Worm (Caenorhabditis elegans) whole organism, late embryonic: ENCODE results near the gene M163.8.
A peak's percentile ranks its signal among the peaks of the same experiment; 100 is the strongest.

Experiments
- C08G9.2 ChIP-seq: sonication (generic microtip); optimal IDR thresholded peaks from 2 replicates; lab custom pipeline; 2016; ENCODE audit warnings: mild to moderate bottlenecking, missing genetic modification characterization, moderate library complexity, missing compliant biosample characterization
- C38D4.7 ChIP-seq: fragments of 200-800 bp; sonication (Bioruptor generic); optimal IDR thresholded peaks from 2 replicates; lab custom pipeline; 2018; ENCODE audit warnings: mild to moderate bottlenecking, missing genetic modification characterization, moderate library complexity, missing compliant biosample characterization
- F13H6.1 ChIP-seq: sonication (generic microtip); optimal IDR thresholded peaks from 2 replicates; lab custom pipeline; 2016; ENCODE audit warnings: missing genetic modification characterization, missing compliant biosample characterization
- K09A11.1 ChIP-seq: sonication (generic microtip); optimal IDR thresholded peaks from 2 replicates; lab custom pipeline; 2017; ENCODE audit warnings: antibody characterized with exemption, mild to moderate bottlenecking, missing genetic modification characterization, missing compliant biosample characterization; ENCODE audit not compliant: insufficient read depth
- T23F11.4 ChIP-seq: fragments of 200-800 bp; sonication (Bioruptor generic); optimal IDR thresholded peaks from 2 replicates; lab custom pipeline; 2018; ENCODE audit warnings: mild to moderate bottlenecking, missing genetic modification characterization, missing compliant biosample characterization
- ahr-1 ChIP-seq: sonication (generic microtip); optimal IDR thresholded peaks from 2 replicates; lab custom pipeline; 2016; ENCODE audit warnings: missing genetic modification characterization, missing compliant biosample characterization
- ama-1 ChIP-seq: fragments of 150-350 bp; optimal IDR thresholded peaks from 2 replicates; lab custom pipeline; 2014
- ceh-19 ChIP-seq: fragments of 200-800 bp; sonication (Bioruptor generic); optimal IDR thresholded peaks from 2 replicates; lab custom pipeline; 2018; ENCODE audit warnings: mild to moderate bottlenecking, missing genetic modification characterization, missing compliant biosample characterization
- ceh-22 ChIP-seq: sonication (generic microtip); optimal IDR thresholded peaks from 2 replicates; lab custom pipeline; 2017; ENCODE audit warnings: missing biosample characterization, missing genetic modification characterization
- ceh-24 ChIP-seq: sonication (generic microtip); optimal IDR thresholded peaks from 2 replicates; lab custom pipeline; 2016; ENCODE audit warnings: mild to moderate bottlenecking, missing genetic modification characterization, missing compliant biosample characterization
- ceh-30 ChIP-seq: fragments of 150-350 bp; optimal IDR thresholded peaks from 2 replicates; lab custom pipeline; 2014; ENCODE audit warnings: missing biosample characterization, missing genetic modification characterization
- ceh-31 ChIP-seq: sonication (generic microtip); optimal IDR thresholded peaks from 2 replicates; lab custom pipeline; 2016; ENCODE audit warnings: missing genetic modification characterization, missing compliant biosample characterization
- dmd-4 ChIP-seq: sonication (generic microtip); optimal IDR thresholded peaks from 2 replicates; lab custom pipeline; 2016; ENCODE audit warnings: borderline replicate concordance, missing genetic modification characterization, missing compliant biosample characterization
- dve-1 ChIP-seq: sonication (generic microtip); optimal IDR thresholded peaks from 2 replicates; lab custom pipeline; 2017; ENCODE audit warnings: antibody characterized with exemption, mild to moderate bottlenecking, missing genetic modification characterization, missing compliant biosample characterization
- elt-2 ChIP-seq: sonication (generic microtip); optimal IDR thresholded peaks from 2 replicates; lab custom pipeline; 2016; ENCODE audit warnings: missing genetic modification reagents, missing genetic modification characterization, missing compliant biosample characterization
- elt-4 ChIP-seq: sonication (generic microtip); optimal IDR thresholded peaks from 2 replicates; lab custom pipeline; 2016; ENCODE audit warnings: missing genetic modification characterization, missing compliant biosample characterization
- ets-4 ChIP-seq: sonication (generic microtip); optimal IDR thresholded peaks from 2 replicates; lab custom pipeline; 2016; ENCODE audit warnings: missing genetic modification characterization, missing compliant biosample characterization
- eyg-1 ChIP-seq: sonication (generic microtip); optimal IDR thresholded peaks from 2 replicates; lab custom pipeline; 2016; ENCODE audit warnings: missing genotype, missing genetic modification characterization, missing compliant biosample characterization
- gmeb-2 ChIP-seq: sonication (generic microtip); optimal IDR thresholded peaks from 2 replicates; lab custom pipeline; 2016; ENCODE audit warnings: missing genetic modification characterization, inconsistent platforms, missing compliant biosample characterization
- hlh-13 ChIP-seq: fragments of 200-800 bp; sonication (Bioruptor generic); optimal IDR thresholded peaks from 2 replicates; lab custom pipeline; 2018; ENCODE audit warnings: mild to moderate bottlenecking, missing genetic modification characterization, missing compliant biosample characterization
- hlh-15 ChIP-seq: sonication (generic microtip); optimal IDR thresholded peaks from 2 replicates; lab custom pipeline; 2016; ENCODE audit warnings: missing genetic modification characterization, missing compliant biosample characterization
- hlh-6 ChIP-seq: sonication (generic microtip); optimal IDR thresholded peaks from 2 replicates; lab custom pipeline; 2016; ENCODE audit warnings: missing genotype, missing genetic modification characterization, missing compliant biosample characterization
- hlh-8 ChIP-seq: sonication (generic microtip); optimal IDR thresholded peaks from 2 replicates; lab custom pipeline; 2016; ENCODE audit warnings: missing genotype, missing genetic modification characterization, missing compliant biosample characterization
- lim-6 ChIP-seq: sonication (generic microtip); optimal IDR thresholded peaks from 2 replicates; lab custom pipeline; 2016; ENCODE audit warnings: missing genetic modification characterization, missing compliant biosample characterization
- lin-11 ChIP-seq: fragments of 200-800 bp; sonication (Bioruptor generic); optimal IDR thresholded peaks from 2 replicates; lab custom pipeline; 2018; ENCODE audit warnings: mild to moderate bottlenecking, missing genetic modification characterization, missing compliant biosample characterization
- mec-3 ChIP-seq: sonication (generic microtip); optimal IDR thresholded peaks from 2 replicates; lab custom pipeline; 2016; ENCODE audit warnings: borderline replicate concordance, missing genetic modification characterization, missing compliant biosample characterization
- nfya-1 ChIP-seq: sonication (generic microtip); optimal IDR thresholded peaks from 2 replicates; lab custom pipeline; 2017; ENCODE audit warnings: missing genetic modification characterization, mild to moderate bottlenecking, missing compliant biosample characterization, antibody characterized with exemption, moderate library complexity
- nhr-11 ChIP-seq: fragments of 150-350 bp; optimal IDR thresholded peaks from 2 replicates; lab custom pipeline; 2014; ENCODE audit warnings: missing biosample characterization, missing genetic modification characterization
- nhr-232 ChIP-seq: sonication (generic microtip); optimal IDR thresholded peaks from 2 replicates; lab custom pipeline; 2016; ENCODE audit warnings: missing genetic modification characterization, missing compliant biosample characterization
- pag-3 ChIP-seq: sonication (generic microtip); optimal IDR thresholded peaks from 2 replicates; lab custom pipeline; 2016; ENCODE audit warnings: missing compliant biosample characterization, missing genetic modification characterization, borderline replicate concordance
- pat-9 ChIP-seq: fragments of 200-800 bp; sonication (Bioruptor generic); optimal IDR thresholded peaks from 2 replicates; lab custom pipeline; 2018; ENCODE audit warnings: mild to moderate bottlenecking, missing genetic modification characterization, moderate library complexity, missing compliant biosample characterization
- pax-1 ChIP-seq: fragments of 150-350 bp; optimal IDR thresholded peaks from 2 replicates; lab custom pipeline; 2014; ENCODE audit warnings: missing biosample characterization, missing genetic modification characterization
- pha-2 ChIP-seq: sonication (generic microtip); optimal IDR thresholded peaks from 2 replicates; lab custom pipeline; 2017; ENCODE audit warnings: mild to moderate bottlenecking, missing genetic modification characterization, missing compliant biosample characterization
- pha-4 ChIP-seq: fragments of 150-350 bp; optimal IDR thresholded peaks from 2 replicates; lab custom pipeline; 2018; ENCODE audit warnings: missing biosample characterization, missing genetic modification reagents, missing genetic modification characterization
- ref-2 ChIP-seq: sonication (generic microtip); optimal IDR thresholded peaks from 2 replicates; lab custom pipeline; 2016; ENCODE audit warnings: missing genetic modification characterization, missing compliant biosample characterization
- rnt-1 ChIP-seq: sonication (generic microtip); optimal IDR thresholded peaks from 2 replicates; lab custom pipeline; 2016; ENCODE audit warnings: missing genetic modification characterization, missing compliant biosample characterization
- sox-2 ChIP-seq: fragments of 200-800 bp; sonication (Bioruptor generic); IDR thresholded peaks from 2 replicates; pipeline ENCODE4 v1.3.6; 2022; ENCODE audit warnings: missing genetic modification reagents, missing genetic modification characterization, missing compliant biosample characterization
- syd-9 ChIP-seq: sonication (generic microtip); optimal IDR thresholded peaks from 2 replicates; lab custom pipeline; 2016; ENCODE audit warnings: mild to moderate bottlenecking, missing genetic modification characterization, moderate library complexity, missing compliant biosample characterization
- ttx-3 ChIP-seq: sonication (generic microtip); optimal IDR thresholded peaks from 2 replicates; lab custom pipeline; 2016; ENCODE audit warnings: missing genetic modification reagents, missing genetic modification characterization, missing compliant biosample characterization
- unc-55 ChIP-seq: sonication (generic microtip); optimal IDR thresholded peaks from 2 replicates; lab custom pipeline; 2017; ENCODE audit warnings: missing biosample characterization, missing genetic modification reagents, missing genetic modification characterization
- unc-86 ChIP-seq: sonication (generic microtip); optimal IDR thresholded peaks from 2 replicates; lab custom pipeline; 2016; ENCODE audit warnings: missing genetic modification characterization, missing compliant biosample characterization
- ztf-16 ChIP-seq: sonication (generic microtip); optimal IDR thresholded peaks from 2 replicates; lab custom pipeline; 2017; ENCODE audit warnings: missing genetic modification characterization, missing compliant biosample characterization

M163.8 gene

DNA sequence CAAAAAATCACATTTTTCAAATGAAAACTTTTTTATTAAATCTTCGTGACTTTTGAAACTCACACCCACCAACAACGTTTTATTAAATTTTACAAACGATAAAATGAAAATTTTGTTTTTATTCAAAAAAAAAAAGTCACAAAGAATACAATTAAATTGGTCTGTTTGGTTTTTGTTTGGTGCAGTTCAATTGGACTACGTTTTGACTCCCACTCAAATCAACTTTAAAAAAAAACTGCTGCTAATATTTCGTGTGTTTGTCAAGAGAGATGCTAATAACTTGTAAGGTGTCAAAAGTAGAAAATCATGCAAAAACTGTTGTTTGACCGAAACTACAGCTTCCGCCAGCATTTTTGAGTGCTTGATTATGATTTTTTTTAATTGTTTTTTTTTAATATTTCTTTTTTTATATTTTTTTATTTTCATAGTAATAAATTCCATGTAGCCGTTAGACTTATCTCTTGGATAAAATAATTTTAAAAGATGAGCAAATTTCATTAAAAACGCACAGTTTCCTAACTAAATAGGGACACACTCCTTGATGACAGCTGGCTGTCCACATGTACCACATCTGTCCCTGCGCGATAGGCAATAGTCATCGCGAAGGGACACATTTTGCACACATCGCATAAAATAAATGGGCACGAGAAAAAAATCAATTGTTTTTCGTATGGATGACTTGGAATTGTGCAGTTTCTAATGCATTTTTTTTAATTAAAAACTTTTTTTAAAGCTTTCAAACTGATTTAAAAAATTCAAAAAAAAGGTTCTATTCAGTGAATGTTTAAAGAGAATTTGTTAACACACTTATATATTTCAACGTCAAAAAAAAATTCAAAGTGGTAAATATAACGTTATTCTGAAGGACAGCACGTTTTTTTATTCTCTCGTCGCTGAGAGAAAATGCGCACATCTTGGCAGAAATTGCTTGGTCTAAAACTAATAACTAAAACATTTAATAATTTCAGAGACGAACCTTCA lies 40.7 kb downstream of the M163.8 start (continued):
- TF ChIP-seq hlh-8 (tag; lab: Kevin White, UChicago) (peak; percentile 45), ama-1 (no peak), C08G9.2 (tag; lab: Kevin White, UChicago) (peak; percentile 68), K09A11.1 (tag; lab: Kevin White, UChicago) (peak; percentile 89), pax-1 (tag; lab: Kevin White, UChicago) (peak; percentile 91), hlh-6 (tag; lab: Kevin White, UChicago) (no peak), elt-2 (tag; lab: Kevin White, UChicago) (peak; percentile 82), ceh-22 (peak; percentile 78), ceh-24 (no peak), ets-4 (tag; lab: Kevin White, UChicago) (peak; percentile 75), lim-6 (peak; percentile 4), elt-4 (no peak), hlh-15 (tag; lab: Kevin White, UChicago) (peak; percentile 13), mec-3 (tag; lab: Kevin White, UChicago) (no peak), dve-1 (tag; lab: Kevin White, UChicago) (peak; percentile 96), lin-11 (tag; lab: Kevin White, UChicago) (peak; percentile 25), nfya-1 (tag; lab: Kevin White, UChicago) (peak; percentile 98), ahr-1 (tag; lab: Kevin White, UChicago) (peak; percentile 62), pat-9 (peak; percentile 27), C38D4.7 (GFP tag; lab: Kevin White, UChicago) (no peak), hlh-13 (GFP tag; lab: Kevin White, UChicago) (no peak), nhr-232 (tag; lab: Kevin White, UChicago) (no peak), ceh-19 (GFP tag; lab: Kevin White, UChicago) (peak; percentile 40), gmeb-2 (peak; percentile 23), unc-55 (GFP tag; lab: Kevin White, UChicago) (peak; percentile 94), sox-2 (GFP tag; lab: Robert Waterston, UW) (peak; percentile 79), pha-4 (no peak), pag-3 (no peak), nhr-11 (tag; lab: Kevin White, UChicago) (peak; percentile 98), ttx-3 (tag; lab: Kevin White, UChicago) (peak; percentile 75), F13H6.1 (tag; lab: Kevin White, UChicago) (peak; percentile 64), unc-86 (tag; lab: Kevin White, UChicago) (peak; percentile 96), ceh-31 (peak; percentile 96), pha-2 (tag; lab: Kevin White, UChicago) (peak; percentile 68), T23F11.4 (GFP tag; lab: Kevin White, UChicago) (peak; percentile 42)

DNA sequence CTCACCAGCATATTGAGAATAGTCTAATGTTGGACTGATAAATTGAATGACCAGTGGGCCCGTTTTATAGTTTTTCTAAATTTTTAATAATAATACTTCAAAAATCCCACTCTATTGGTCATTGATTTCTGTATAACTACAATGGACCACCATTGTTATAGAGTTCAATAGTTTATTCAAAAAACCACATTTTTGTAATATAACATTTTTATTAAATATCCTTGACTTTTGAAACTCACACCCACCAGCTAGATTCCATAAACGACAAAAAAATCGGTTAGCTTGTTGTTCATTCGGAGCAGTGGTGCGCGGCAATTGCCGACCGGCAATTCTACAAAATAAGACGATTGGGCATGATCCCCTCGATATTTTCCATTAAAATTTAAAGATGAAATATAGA lies 42.6 kb downstream of the M163.8 start, which contains the start of gene nspc-18:
Gene nspc-18 (minus strand): TSS at position 101 of the 400 bp plus-strand sequence.
- TF ChIP-seq ets-4 (tag; lab: Kevin White, UChicago): no peak
- no peak for TF ChIP-seq rnt-1 (tag; lab: Kevin White, UChicago)
- TF ChIP-seq ceh-30 (tag; lab: Kevin White, UChicago): no peak
- no peak for TF ChIP-seq lin-11 (tag; lab: Kevin White, UChicago)
- no peak for TF ChIP-seq ttx-3 (tag; lab: Kevin White, UChicago)
- TF ChIP-seq ref-2 (tag; lab: Kevin White, UChicago): no peak
- TF ChIP-seq syd-9 (tag; lab: Kevin White, UChicago): no peak
- TF ChIP-seq hlh-13 (GFP tag; lab: Kevin White, UChicago): no peak
- no peak for TF ChIP-seq ztf-16
- TF ChIP-seq dmd-4 (tag; lab: Kevin White, UChicago): no peak
- no peak for TF ChIP-seq eyg-1 (tag; lab: Kevin White, UChicago)
